Worm (Caenorhabditis elegans) whole organism, L1 larva: ENCODE measurements around the gene ZC449.7.

Experiments used
- aly-2 ChIP-seq: fragments of 150-350 bp; optimal IDR thresholded peaks from 2 replicates; lab custom pipeline; 2014; ENCODE audit warnings: missing biosample characterization, missing genetic modification characterization
- lin-14 ChIP-seq: fragments of 200-800 bp; sonication (Bioruptor generic); optimal IDR thresholded peaks from 2 replicates; lab custom pipeline; 2018; ENCODE audit warnings: mild to moderate bottlenecking, missing genetic modification characterization, moderate library complexity, missing compliant biosample characterization
- snpc-4 ChIP-seq: fragments of 150-350 bp; optimal IDR thresholded peaks from 2 replicates; lab custom pipeline; 2014; ENCODE audit warnings: missing biosample characterization, missing genetic modification characterization

ce11 chrX:4992523-4992922 lies 21.4 kb upstream of the ZC449.7 start:
- TF ChIP-seq aly-2 (tag; lab: Kevin White, UChicago), result no peak
- no peak for TF ChIP-seq snpc-4 (tag; lab: Kevin White, UChicago)
- TF ChIP-seq lin-14 (GFP tag; lab: Kevin White, UChicago), result no peak
